Worm (Caenorhabditis elegans) whole organism, mixed stage, embryonic: ENCODE measurements around the gene sra-3.

Source experiments
- M03D4.4 ChIP-seq: sonication (generic microtip); optimal IDR thresholded peaks from 2 replicates; lab custom pipeline; 2017; ENCODE audit warnings: mild to moderate bottlenecking, missing genetic modification characterization, missing compliant biosample characterization
- bed-3 ChIP-seq: fragments of 200-800 bp; sonication (Bioruptor generic); optimal IDR thresholded peaks from 3 replicates; lab custom pipeline; 2018; ENCODE audit warnings: mild to moderate bottlenecking, missing genetic modification characterization, moderate library complexity, missing compliant biosample characterization
- blmp-1 ChIP-seq: fragments of 150-350 bp; optimal IDR thresholded peaks from 2 replicates; lab custom pipeline; 2014; ENCODE audit warnings: missing biosample characterization, missing genetic modification characterization
- ceh-39 ChIP-seq: fragments of 150-350 bp; optimal IDR thresholded peaks from 2 replicates; lab custom pipeline; 2014; ENCODE audit warnings: missing biosample characterization, missing genetic modification characterization
- ceh-43 ChIP-seq: fragments of 200-800 bp; sonication (Bioruptor generic); optimal IDR thresholded peaks from 2 replicates; lab custom pipeline; 2018; ENCODE audit warnings: mild to moderate bottlenecking, missing genetic modification characterization, moderate library complexity, missing compliant biosample characterization
- ceh-83 ChIP-seq: fragments of 200-800 bp; sonication (Bioruptor generic); optimal IDR thresholded peaks from 2 replicates; lab custom pipeline; 2018; ENCODE audit warnings: mild to moderate bottlenecking, missing genetic modification characterization, missing compliant biosample characterization
- ces-1 ChIP-seq: fragments of 150-350 bp; optimal IDR thresholded peaks from 2 replicates; lab custom pipeline; 2014; ENCODE audit warnings: missing biosample characterization, missing genetic modification reagents, missing genetic modification characterization
- cnd-1 ChIP-seq: fragments of 200-800 bp; sonication (Bioruptor generic); optimal IDR thresholded peaks from 2 replicates; lab custom pipeline; 2018; ENCODE audit warnings: mild to moderate bottlenecking, missing genetic modification characterization, missing compliant biosample characterization
- drap-1 ChIP-seq: fragments of 200-800 bp; sonication (Bioruptor generic); optimal IDR thresholded peaks from 3 replicates; lab custom pipeline; 2018; ENCODE audit warnings: mild to moderate bottlenecking, missing genetic modification characterization, missing compliant biosample characterization
- elt-1 ChIP-seq: sonication (generic microtip); optimal IDR thresholded peaks from 2 replicates; lab custom pipeline; 2017; ENCODE audit warnings: missing genetic modification characterization, mild to moderate bottlenecking, missing compliant biosample characterization, antibody characterized with exemption, moderate library complexity, borderline replicate concordance; ENCODE audit not compliant: insufficient read depth
- elt-3 ChIP-seq: fragments of 150-350 bp; optimal IDR thresholded peaks from 2 replicates; lab custom pipeline; 2014; ENCODE audit warnings: missing biosample characterization, missing genetic modification characterization
- flh-1 ChIP-seq: fragments of 200-800 bp; sonication (Bioruptor generic); optimal IDR thresholded peaks from 2 replicates; lab custom pipeline; 2018; ENCODE audit warnings: mild to moderate bottlenecking, missing genetic modification characterization, moderate library complexity, missing compliant biosample characterization
- ham-2 ChIP-seq: fragments of 200-800 bp; sonication (Bioruptor generic); optimal IDR thresholded peaks from 2 replicates; lab custom pipeline; 2018; ENCODE audit warnings: mild to moderate bottlenecking, missing genetic modification characterization, missing compliant biosample characterization
- hlh-1 ChIP-seq: fragments of 150-350 bp; optimal IDR thresholded peaks from 2 replicates; lab custom pipeline; 2014; ENCODE audit warnings: missing biosample characterization, missing genetic modification reagents, missing genetic modification characterization
- lin-13 ChIP-seq: fragments of 150-350 bp; optimal IDR thresholded peaks from 2 replicates; lab custom pipeline; 2014; ENCODE audit warnings: missing biosample characterization, missing genetic modification characterization
- lin-32 ChIP-seq: fragments of 200-800 bp; sonication (Bioruptor generic); optimal IDR thresholded peaks from 2 replicates; lab custom pipeline; 2018; ENCODE audit warnings: mild to moderate bottlenecking, missing genetic modification characterization, missing compliant biosample characterization
- lsy-2 ChIP-seq: fragments of 150-350 bp; optimal IDR thresholded peaks from 2 replicates; lab custom pipeline; 2014; ENCODE audit warnings: missing biosample characterization, missing genetic modification characterization
- mab-5 ChIP-seq: fragments of 150-350 bp; optimal IDR thresholded peaks from 2 replicates; lab custom pipeline; 2014; ENCODE audit warnings: missing biosample characterization, missing genetic modification characterization
- mep-1 ChIP-seq: fragments of 150-350 bp; optimal IDR thresholded peaks from 2 replicates; lab custom pipeline; 2017; ENCODE audit warnings: missing biosample characterization, missing genetic modification reagents, missing genetic modification characterization, inconsistent platforms
- mls-2 ChIP-seq: sonication (generic microtip); optimal IDR thresholded peaks from 2 replicates; lab custom pipeline; 2016; ENCODE audit warnings: mild to moderate bottlenecking, missing genetic modification characterization, moderate library complexity, missing compliant biosample characterization
- nhr-12 ChIP-seq: fragments of 150-350 bp; optimal IDR thresholded peaks from 2 replicates; lab custom pipeline; 2014; ENCODE audit warnings: missing biosample characterization, missing genetic modification characterization
- nhr-2 ChIP-seq: fragments of 150-350 bp; optimal IDR thresholded peaks from 2 replicates; lab custom pipeline; 2014; ENCODE audit warnings: missing biosample characterization, missing genetic modification characterization
- nhr-237 ChIP-seq: fragments of 150-350 bp; optimal IDR thresholded peaks from 2 replicates; lab custom pipeline; 2014; ENCODE audit warnings: missing biosample characterization, missing genetic modification characterization
- nhr-28 ChIP-seq: fragments of 150-350 bp; optimal IDR thresholded peaks from 2 replicates; lab custom pipeline; 2014; ENCODE audit warnings: missing biosample characterization, missing genetic modification characterization
- nhr-76 ChIP-seq: sonication (generic microtip); optimal IDR thresholded peaks from 2 replicates; lab custom pipeline; 2017; ENCODE audit warnings: missing biosample characterization, missing genetic modification characterization
- pha-4 ChIP-seq: fragments of 150-350 bp; optimal IDR thresholded peaks from 2 replicates; lab custom pipeline; 2018; ENCODE audit warnings: missing biosample characterization, missing genetic modification reagents, missing genetic modification characterization
- sem-2 ChIP-seq: fragments of 200-800 bp; sonication (Bioruptor generic); optimal IDR thresholded peaks from 2 replicates; lab custom pipeline; 2018; ENCODE audit warnings: mild to moderate bottlenecking, missing genetic modification characterization, missing compliant biosample characterization
- snpc-4 ChIP-seq: fragments of 150-350 bp; optimal IDR thresholded peaks from 2 replicates; lab custom pipeline; 2014; ENCODE audit warnings: missing biosample characterization, missing genetic modification characterization
- sptf-1 ChIP-seq: sonication (generic microtip); optimal IDR thresholded peaks from 2 replicates; lab custom pipeline; 2017; ENCODE audit warnings: mild to moderate bottlenecking, missing genetic modification characterization, moderate library complexity, missing compliant biosample characterization
- tbx-8 ChIP-seq: fragments of 200-800 bp; sonication (Bioruptor generic); optimal IDR thresholded peaks from 2 replicates; lab custom pipeline; 2018; ENCODE audit warnings: mild to moderate bottlenecking, missing genetic modification characterization, moderate library complexity, missing compliant biosample characterization
- unc-120 ChIP-seq: sonication (generic microtip); optimal IDR thresholded peaks from 2 replicates; lab custom pipeline; 2017; ENCODE audit warnings: missing genetic modification characterization, missing compliant biosample characterization; ENCODE audit not compliant: poor library complexity, severe bottlenecking
- unc-39 ChIP-seq: fragments of 150-350 bp; optimal IDR thresholded peaks from 2 replicates; lab custom pipeline; 2014; ENCODE audit warnings: missing biosample characterization, missing genetic modification characterization
- unc-62 ChIP-seq: fragments of 150-350 bp; optimal IDR thresholded peaks from 2 replicates; lab custom pipeline; 2014; ENCODE audit warnings: missing biosample characterization, missing genetic modification reagents, missing genetic modification characterization
- zip-8 ChIP-seq: fragments of 150-350 bp; optimal IDR thresholded peaks from 2 replicates; lab custom pipeline; 2014; ENCODE audit warnings: missing biosample characterization, missing genetic modification characterization
- ztf-11 ChIP-seq: fragments of 150-350 bp; optimal IDR thresholded peaks from 2 replicates; lab custom pipeline; 2014; ENCODE audit warnings: missing biosample characterization, missing genetic modification characterization

sra-3 gene

DNA sequence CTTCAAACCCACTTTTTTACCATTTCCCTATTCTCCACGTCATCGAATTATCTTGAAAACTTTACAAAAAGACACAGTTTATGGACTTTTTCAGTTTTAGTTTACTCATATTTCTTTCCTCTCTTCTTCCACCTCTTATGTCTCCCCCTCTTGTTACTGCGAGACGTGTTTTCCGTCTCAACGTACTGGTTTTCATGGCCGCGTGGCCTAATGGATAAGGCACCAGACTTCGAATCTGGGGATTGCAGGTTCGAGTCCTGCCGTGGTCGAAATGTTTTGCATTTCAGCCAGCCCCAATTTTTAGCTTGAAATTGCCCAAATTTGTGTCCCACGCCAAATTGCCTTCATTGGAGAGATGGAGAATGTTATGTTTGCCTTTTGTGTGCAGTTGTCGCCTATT lies 25.4 kb upstream of the sra-3 start:
- peak; percentile 95 for TF ChIP-seq sptf-1 (tag; lab: Kevin White, UChicago)
- no peak for TF ChIP-seq mab-5 (tag; lab: Kevin White, UChicago)
- TF ChIP-seq nhr-237, result no peak
- peak; percentile 85 for TF ChIP-seq tbx-8 (GFP tag; lab: Kevin White, UChicago)
- TF ChIP-seq snpc-4 (tag; lab: Kevin White, UChicago), result no peak
- TF ChIP-seq ceh-43 (GFP tag; lab: Kevin White, UChicago), result peak; percentile 90
- TF ChIP-seq hlh-1, result peak; percentile 23
- no peak for TF ChIP-seq blmp-1 (tag; lab: Kevin White, UChicago)
- TF ChIP-seq unc-39 (tag; lab: Kevin White, UChicago), result peak; percentile 57
- peak; percentile 84 for TF ChIP-seq unc-120 (tag; lab: Kevin White, UChicago)
- TF ChIP-seq ces-1 (GFP tag; lab: Kevin White, UChicago), result peak; percentile 21
- peak; percentile 94 for TF ChIP-seq M03D4.4 (tag; lab: Kevin White, UChicago)
- TF ChIP-seq elt-3 (tag; lab: Kevin White, UChicago), result no peak
- peak; percentile 6 for TF ChIP-seq mep-1
- peak; percentile 91 for TF ChIP-seq ceh-83 (GFP tag; lab: Kevin White, UChicago)
- peak; percentile 22 for TF ChIP-seq ztf-11
- TF ChIP-seq zip-8 (tag; lab: Kevin White, UChicago), result no peak
- no peak for TF ChIP-seq lin-13
- peak; percentile 75 for TF ChIP-seq ham-2 (GFP tag; lab: Kevin White, UChicago)
- no peak for TF ChIP-seq nhr-12 (tag; lab: Kevin White, UChicago)
- peak; percentile 95 for TF ChIP-seq mls-2 (tag; lab: Kevin White, UChicago)
- no peak for TF ChIP-seq lsy-2 (tag; lab: Kevin White, UChicago)
- peak; percentile 92 for TF ChIP-seq drap-1 (GFP tag; lab: Kevin White, UChicago)
- peak; percentile 93 for TF ChIP-seq cnd-1 (tag; lab: Kevin White, UChicago)
- no peak for TF ChIP-seq pha-4 (tag; lab: Kevin White, UChicago)
- peak; percentile 86 for TF ChIP-seq lin-32 (GFP tag; lab: Kevin White, UChicago)
- TF ChIP-seq nhr-76 (tag; lab: Kevin White, UChicago), result no peak
- TF ChIP-seq bed-3 (GFP tag; lab: Kevin White, UChicago), result peak; percentile 85
- TF ChIP-seq nhr-2 (tag; lab: Kevin White, UChicago), result no peak
- no peak for TF ChIP-seq nhr-28 (tag; lab: Kevin White, UChicago)
- TF ChIP-seq elt-1 (tag; lab: Kevin White, UChicago), result no peak
- TF ChIP-seq sem-2 (GFP tag; lab: Kevin White, UChicago), result peak; percentile 90
- TF ChIP-seq ceh-39 (tag; lab: Kevin White, UChicago), result no peak
- TF ChIP-seq flh-1, result peak; percentile 79
- peak; percentile 17 for TF ChIP-seq unc-62 (GFP tag; lab: Kevin White, UChicago)

DNA sequence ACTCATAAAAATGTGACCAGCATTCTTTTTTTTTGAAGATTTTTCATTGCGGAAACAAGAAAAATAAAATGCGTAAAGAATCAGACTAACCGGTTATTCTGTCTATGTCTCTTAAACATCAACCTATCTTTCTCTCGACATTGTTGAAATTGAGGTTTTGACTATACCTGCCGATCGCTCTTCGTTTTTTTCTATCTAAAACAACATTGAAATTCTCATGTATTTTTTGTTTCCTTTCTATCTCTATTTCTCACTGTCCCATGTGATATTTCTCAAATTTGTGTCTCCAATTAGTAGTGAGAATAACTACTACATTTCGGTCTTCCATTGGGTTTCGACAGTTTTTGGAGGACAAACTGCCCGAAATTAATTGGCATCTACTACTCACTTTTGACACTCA lies 20.3 kb upstream of the sra-3 start:
- TF ChIP-seq mls-2 (tag; lab: Kevin White, UChicago) (no peak), snpc-4 (tag; lab: Kevin White, UChicago) (no peak), tbx-8 (GFP tag; lab: Kevin White, UChicago) (no peak), ceh-83 (GFP tag; lab: Kevin White, UChicago) (no peak)

DNA sequence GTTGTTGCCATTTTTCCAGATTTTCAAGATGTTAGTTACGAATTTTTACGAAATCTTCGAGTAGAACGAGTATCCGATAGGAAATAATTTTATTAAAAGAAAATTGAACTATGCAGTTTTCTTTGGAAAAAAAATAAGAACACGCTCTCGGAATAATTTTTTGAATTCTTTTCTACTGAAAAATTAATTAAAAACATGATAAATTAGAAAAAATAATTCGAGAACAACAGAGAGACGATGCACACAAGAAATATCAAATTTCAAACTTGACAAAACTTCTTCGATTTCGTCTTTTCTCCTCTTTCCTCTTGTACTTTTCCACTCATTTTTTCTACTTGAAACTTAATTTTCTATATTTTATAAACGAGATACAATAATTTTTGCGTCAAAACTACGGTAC lies 19.3 kb upstream of the sra-3 start, which contains the start of gene F35H8.4:
Gene F35H8.4, minus strand, starts transcription at position 101 of the 400 bp plus-strand sequence.
- TF ChIP-seq elt-3 (tag; lab: Kevin White, UChicago) (no peak), lsy-2 (tag; lab: Kevin White, UChicago) (no peak), nhr-237 (no peak), ceh-83 (GFP tag; lab: Kevin White, UChicago) (no peak), hlh-1 (no peak), ham-2 (GFP tag; lab: Kevin White, UChicago) (no peak), ces-1 (GFP tag; lab: Kevin White, UChicago) (no peak), lin-13 (no peak), mls-2 (tag; lab: Kevin White, UChicago) (no peak), mep-1 (no peak), nhr-76 (tag; lab: Kevin White, UChicago) (no peak), tbx-8 (GFP tag; lab: Kevin White, UChicago) (no peak)
